Fruit fly (Drosophila melanogaster): Measurements from ENCODE around the gene CG9391.

The CG9391 gene

DNA sequence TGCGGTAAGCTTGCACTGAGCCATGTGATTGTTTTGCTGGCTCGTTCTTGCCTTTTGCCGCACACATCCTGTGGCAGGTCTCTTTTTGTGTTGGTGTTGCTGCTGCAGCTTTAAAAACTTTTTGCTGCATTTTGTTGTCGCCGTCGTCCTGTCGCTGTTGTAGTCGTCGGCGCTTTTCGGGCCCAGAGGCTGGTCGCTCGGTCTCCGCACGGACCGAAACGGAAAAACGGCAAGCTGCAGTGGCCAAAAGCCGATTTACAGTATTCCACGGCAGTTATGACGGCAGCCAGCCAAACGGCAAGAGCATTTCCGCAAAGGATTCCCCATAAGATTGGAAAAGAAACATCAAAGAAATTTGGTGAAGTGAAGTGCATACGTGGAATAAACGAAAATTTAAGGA is 48.0 kb downstream of the CG9391 start, which contains the start of gene CG43219:
CG43219 (plus strand) TSS at position 301 of the 400 bp plus-strand sequence.
- TF ChIP-seq Eip78C (GFP tag) = peak; percentile 5
- no peak for TF ChIP-seq CG6276 (GFP tag; optimal IDR thresholded peaks at IDR 0.05)

DNA sequence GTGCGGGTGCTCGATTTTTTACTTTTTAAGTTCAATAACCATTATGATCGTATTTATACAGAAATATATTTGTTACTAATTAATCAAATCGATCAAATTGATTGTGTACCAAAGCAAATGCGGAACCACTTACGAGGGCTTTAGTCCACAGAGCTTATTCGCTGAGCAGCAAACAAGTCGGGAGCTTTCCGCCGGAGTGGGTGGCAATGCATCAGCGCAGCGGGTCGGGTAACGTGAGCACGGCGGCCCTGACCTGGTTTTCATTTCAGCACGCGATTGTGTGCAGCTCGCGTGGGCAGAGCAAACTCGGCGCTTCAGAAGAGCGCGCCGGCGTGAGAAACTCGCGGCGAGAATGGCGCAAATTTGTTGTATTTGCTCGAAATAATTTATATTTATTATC is 49.0 kb downstream of the CG9391 start:
- TF ChIP-seq CG10669 (GFP tag; optimal IDR thresholded peaks at IDR 0.05) (no peak), Gug (GFP tag; IDR thresholded peaks at IDR 0.05) (no peak), Eip75B (GFP tag; optimal IDR thresholded peaks at IDR 0.05) (peak; percentile 39), esn (GFP tag; optimal IDR thresholded peaks at IDR 0.05) (no peak), achi (GFP tag; optimal IDR thresholded peaks at IDR 0.05) (no peak), CG6163 (GFP tag; IDR thresholded peaks at IDR 0.05) (peak; percentile 44; the same call in 1 of the 3 replicates), dsx (GFP tag; optimal IDR thresholded peaks at IDR 0.05; ENCODE audit: poor library complexity, severe bottlenecking) (no peak), CG8319 (GFP tag; optimal IDR thresholded peaks at IDR 0.05) (no peak)

DNA sequence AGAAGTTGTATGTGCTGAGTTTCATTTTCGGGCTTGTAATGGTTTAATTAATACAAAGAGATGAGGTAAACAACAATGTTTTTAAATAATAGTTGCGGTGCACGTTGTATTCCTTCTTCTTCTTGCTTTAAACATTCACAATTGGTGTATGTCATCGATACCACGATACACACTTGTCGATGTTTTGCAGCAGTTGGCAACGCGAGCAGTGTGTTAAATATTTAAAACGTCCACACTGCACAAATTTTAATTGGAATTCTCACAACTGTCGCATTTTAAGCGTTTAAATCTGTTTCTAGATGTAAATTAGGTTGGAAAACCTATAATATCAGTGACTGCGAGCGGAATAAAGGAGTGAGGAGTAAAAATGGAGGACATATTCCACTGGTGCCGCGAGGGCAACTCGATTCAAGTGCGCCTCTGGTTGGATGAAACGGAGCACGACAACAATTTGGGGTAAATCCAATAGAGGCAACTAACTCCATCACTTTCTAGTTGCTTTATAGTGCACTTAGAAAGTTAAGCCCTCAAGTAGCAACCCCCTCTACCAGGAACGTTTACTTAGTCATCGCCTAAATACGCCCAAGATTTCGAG is 51.3 kb downstream of the CG9391 start, which contains the start of the genes Trmt112 and Ilk:
Trmt112 (minus strand) TSS at position 143 of the 595 bp plus-strand sequence.
Ilk (plus strand) TSS at position 205 of the 595 bp plus-strand sequence.
- TF ChIP-seq Sox15 (GFP tag; optimal IDR thresholded peaks at IDR 0.05) (no peak), CG11902 (GFP tag; optimal IDR thresholded peaks at IDR 0.05) (no peak), dsx (GFP tag; optimal IDR thresholded peaks at IDR 0.05; ENCODE audit: poor library complexity, severe bottlenecking) (peak; percentile 46), CG16779 (tag; optimal IDR thresholded peaks at IDR 0.05) (no peak), CG11294 (GFP tag; IDR thresholded peaks at IDR 0.05) (no peak), CG32006 (GFP tag; optimal IDR thresholded peaks at IDR 0.05) (no peak), fd59A (GFP tag; optimal IDR thresholded peaks at IDR 0.05) (no peak), fkh (GFP tag; optimal IDR thresholded peaks at IDR 0.05) (peak; percentile 60), lz (GFP tag; optimal IDR thresholded peaks at IDR 0.05) (no peak), CG7368 (GFP tag; optimal IDR thresholded peaks at IDR 0.05) (no peak), CG8632 (GFP tag; optimal IDR thresholded peaks at IDR 0.05) (no peak), CG15336 (GFP tag; IDR thresholded peaks at IDR 0.05) (no peak), achi (GFP tag; optimal IDR thresholded peaks at IDR 0.05) (no peak), eg (GFP tag; IDR thresholded peaks at IDR 0.05) (no peak), spab (GFP tag; optimal IDR thresholded peaks at IDR 0.05) (no peak), Eip78C (GFP tag) (peak; percentile 76), vri (GFP tag; optimal IDR thresholded peaks at IDR 0.05) (no peak)

All from whole organism, prepupa.